Worm (Caenorhabditis elegans) whole organism, L3 larva: ENCODE results near the gene Y46G5A.20.

Experiments
- R02D3.7 ChIP-seq: fragments of 150-350 bp; optimal IDR thresholded peaks from 2 replicates; lab custom pipeline; 2014; ENCODE audit warnings: missing biosample characterization, missing genetic modification characterization
- aly-2 ChIP-seq: fragments of 150-350 bp; optimal IDR thresholded peaks from 2 replicates; lab custom pipeline; 2014; ENCODE audit warnings: missing biosample characterization, missing genetic modification characterization
- jun-1 ChIP-seq: fragments of 150-350 bp; optimal IDR thresholded peaks from 2 replicates; lab custom pipeline; 2014; ENCODE audit warnings: missing biosample characterization, missing genetic modification reagents, missing genetic modification characterization
- lsy-12 ChIP-seq: sonication (generic microtip); optimal IDR thresholded peaks from 2 replicates; lab custom pipeline; 2016; ENCODE audit warnings: mild to moderate bottlenecking, missing genetic modification characterization, missing compliant biosample characterization
- mml-1 ChIP-seq: fragments of 150-350 bp; sonication (generic microtip); optimal IDR thresholded peaks from 3 replicates; lab custom pipeline; 2014; ENCODE audit warnings: missing biosample characterization, missing genetic modification characterization
- nhr-12 ChIP-seq: fragments of 150-350 bp; optimal IDR thresholded peaks from 2 replicates; lab custom pipeline; 2014; ENCODE audit warnings: missing biosample characterization, missing genetic modification characterization
- nhr-237 ChIP-seq: fragments of 150-350 bp; optimal IDR thresholded peaks from 2 replicates; lab custom pipeline; 2014; ENCODE audit warnings: missing biosample characterization, missing genetic modification characterization
- nhr-28 ChIP-seq: fragments of 150-350 bp; optimal IDR thresholded peaks from 2 replicates; lab custom pipeline; 2014; ENCODE audit warnings: missing biosample characterization, missing genetic modification characterization
- nhr-43 ChIP-seq: sonication (generic microtip); optimal IDR thresholded peaks from 2 replicates; lab custom pipeline; 2016; ENCODE audit warnings: mild to moderate bottlenecking, missing genetic modification characterization, missing compliant biosample characterization; ENCODE audit not compliant: poor library complexity, severe bottlenecking
- sea-2 ChIP-seq: fragments of 150-350 bp; sonication (generic microtip); optimal IDR thresholded peaks from 4 replicates; lab custom pipeline; 2014; ENCODE audit warnings: missing biosample characterization, missing genetic modification reagents, missing genetic modification characterization
- unc-62 ChIP-seq: fragments of 150-350 bp; sonication (generic microtip); optimal IDR thresholded peaks from 4 replicates; lab custom pipeline; 2014; ENCODE audit warnings: missing biosample characterization, missing genetic modification reagents, missing genetic modification characterization

DNA sequence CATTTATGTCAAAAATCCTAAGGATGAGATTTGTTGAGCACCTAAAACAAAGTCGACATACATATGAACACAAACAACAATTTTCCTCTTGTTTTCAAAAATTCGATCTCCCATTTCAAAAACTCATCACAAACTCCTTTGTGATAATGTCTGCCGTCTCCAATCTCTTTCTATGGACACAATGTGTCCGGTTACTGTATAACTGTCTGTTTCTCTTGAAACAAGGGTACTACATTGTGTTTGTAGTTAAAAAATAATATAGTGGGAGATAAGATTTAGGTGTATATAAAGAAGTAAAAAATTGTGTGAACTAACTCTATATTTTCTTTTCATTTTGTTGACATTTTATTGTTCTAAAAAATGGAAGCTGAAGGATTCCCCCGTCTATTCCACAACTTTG lies 19.5 kb downstream of the Y46G5A.20 start, which contains the start of gene bcmo-1:
- TF ChIP-seq nhr-12 (tag; lab: Kevin White, UChicago) (no peak), R02D3.7 (tag; lab: Kevin White, UChicago) (no peak), aly-2 (tag; lab: Kevin White, UChicago) (no peak), lsy-12 (tag; lab: Kevin White, UChicago) (no peak), nhr-237 (tag; lab: Kevin White, UChicago) (no peak), jun-1 (tag; lab: Kevin White, UChicago) (no peak), mml-1 (tag; lab: Kevin White, UChicago) (no peak), sea-2 (GFP tag; lab: Kevin White, UChicago) (no peak), nhr-28 (tag; lab: Kevin White, UChicago) (no peak), nhr-43 (tag; lab: Kevin White, UChicago) (no peak), unc-62 (no peak)
